Worm (Caenorhabditis elegans): ENCODE results near the gene D2062.5.

DNA sequence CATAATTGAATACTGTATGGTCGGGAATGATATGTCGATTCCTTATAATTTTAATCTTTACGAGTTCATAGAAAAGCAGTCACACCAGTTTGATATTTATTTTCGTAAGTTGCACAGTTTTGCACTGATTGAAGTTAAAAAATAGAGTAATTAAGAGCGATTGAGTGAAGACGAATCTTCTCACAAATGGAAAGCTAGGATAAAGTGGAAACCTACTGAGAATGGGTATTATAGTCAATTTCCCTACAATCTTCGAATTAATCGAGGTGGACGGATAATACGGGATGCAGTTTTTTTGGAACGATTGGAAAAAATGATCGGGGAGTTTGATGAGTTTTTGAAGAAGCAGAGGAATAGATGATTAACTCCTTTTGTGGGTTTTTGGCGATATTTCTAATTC lies 18.4 kb downstream of the D2062.5 start, which contains the start of gene F22E5.23:
- TF ChIP-seq lin-35 (GFP tag; optimal IDR thresholded peaks at IDR 0.05) (no peak), aptf-3 (GFP tag; IDR thresholded peaks at IDR 0.05) (no peak), ets-4 (GFP tag; optimal IDR thresholded peaks at IDR 0.05) (no peak), chd-7 (tag; optimal IDR thresholded peaks at IDR 0.05) (no peak), tbp1 (GFP tag; optimal IDR thresholded peaks at IDR 0.05) (no peak), pha-4 (tag; optimal IDR thresholded peaks at IDR 0.05) (no peak), athp-1 (tag; optimal IDR thresholded peaks at IDR 0.05) (no peak), F49E8.2 (tag; optimal IDR thresholded peaks at IDR 0.05; ENCODE audit: insufficient read depth) (no peak), F52B5.7 (tag; optimal IDR thresholded peaks at IDR 0.05) (no peak), Y53G8AR.9 (GFP tag; conservative IDR thresholded peaks at IDR 0.05) (no peak)
